Worm (Caenorhabditis elegans) whole organism, young adult: ENCODE results near the gene F01E11.3.

ENCODE experiments used
- B0336.3 ChIP-seq: fragments of 200-800 bp; sonication (Bioruptor generic); IDR thresholded peaks from 2 replicates; pipeline ENCODE4 v1.3.6; 2022; ENCODE audit warnings: missing genetic modification characterization, missing compliant biosample characterization
- F23B12.7 ChIP-seq: sonication (generic microtip); optimal IDR thresholded peaks from 2 replicates; lab custom pipeline; 2017; ENCODE audit warnings: missing genetic modification characterization, mild to moderate bottlenecking, missing compliant biosample characterization, antibody characterized with exemption, moderate library complexity; ENCODE audit not compliant: insufficient read depth
- ama-1 ChIP-seq, 3 experiments: fragments of 150-350 bp in 1 of 3; sonication (generic microtip) in 2 of 3; optimal IDR thresholded peaks; 2 replicates each; lab custom pipeline; 2014 to 2018; ENCODE audit warnings: missing biosample characterization in 2 of 3, missing genetic modification characterization in 2 of 3, missing genetic modification reagents in 2 of 3
- aptf-3 ChIP-seq: fragments of 200-800 bp; sonication (Bioruptor generic); IDR thresholded peaks from 2 replicates; pipeline ENCODE4 v1.3.6; 2022; ENCODE audit warnings: missing genetic modification characterization, missing compliant biosample characterization
- attf-5 ChIP-seq: fragments of 200-800 bp; sonication (Bioruptor generic); optimal IDR thresholded peaks from 2 replicates; lab custom pipeline; 2018; ENCODE audit warnings: mild to moderate bottlenecking, missing genetic modification characterization, missing compliant biosample characterization
- bed-1 ChIP-seq: fragments of 200-800 bp; sonication (Bioruptor generic); IDR thresholded peaks from 2 replicates; pipeline ENCODE4 v1.3.6; 2022; ENCODE audit warnings: missing genetic modification reagents, missing genetic modification characterization, missing compliant biosample characterization
- bed-2 ChIP-seq: fragments of 200-800 bp; sonication (Bioruptor generic); IDR thresholded peaks from 2 replicates; pipeline ENCODE4 v1.3.6; 2022; ENCODE audit warnings: missing genetic modification reagents, missing genetic modification characterization, missing compliant biosample characterization
- ekl-4 ChIP-seq: fragments of 200-800 bp; sonication (Bioruptor generic); IDR thresholded peaks from 2 replicates; pipeline ENCODE4 v1.3.6; 2022; ENCODE audit warnings: missing genetic modification reagents, missing genetic modification characterization, missing compliant biosample characterization
- gei-17 ChIP-seq: fragments of 200-800 bp; sonication (Bioruptor generic); optimal IDR thresholded peaks from 2 replicates; lab custom pipeline; 2018; ENCODE audit warnings: mild to moderate bottlenecking, missing genetic modification characterization, missing compliant biosample characterization
- lin-35 ChIP-seq, 3 experiments: fragments of 150-350 bp in 2 of 3; sonication (generic microtip) in 1 of 3; optimal IDR thresholded peaks; 2 replicates each; lab custom pipeline; 2014 to 2018; ENCODE audit warnings: missing biosample characterization in 3 of 3, missing genetic modification characterization in 3 of 3, missing genetic modification reagents in 3 of 3
- lsl-1 ChIP-seq: fragments of 200-800 bp; sonication (Bioruptor generic); optimal IDR thresholded peaks from 2 replicates; lab custom pipeline; 2018; ENCODE audit warnings: mild to moderate bottlenecking, missing genetic modification characterization, moderate library complexity, missing compliant biosample characterization
- madf-8 ChIP-seq: fragments of 200-800 bp; sonication (Bioruptor generic); conservative IDR thresholded peaks from 2 replicates; pipeline ENCODE4 v1.3.6; 2022; ENCODE audit warnings: missing genetic modification reagents, missing genetic modification characterization, missing compliant biosample characterization
- snpc-1.3 ChIP-seq: sonication (generic microtip); optimal IDR thresholded peaks from 2 replicates; lab custom pipeline; 2017; ENCODE audit warnings: missing genetic modification characterization, mild to moderate bottlenecking, missing compliant biosample characterization, antibody characterized with exemption, moderate library complexity, missing genotype, missing genetic modification reagents; ENCODE audit not compliant: insufficient read depth

DNA sequence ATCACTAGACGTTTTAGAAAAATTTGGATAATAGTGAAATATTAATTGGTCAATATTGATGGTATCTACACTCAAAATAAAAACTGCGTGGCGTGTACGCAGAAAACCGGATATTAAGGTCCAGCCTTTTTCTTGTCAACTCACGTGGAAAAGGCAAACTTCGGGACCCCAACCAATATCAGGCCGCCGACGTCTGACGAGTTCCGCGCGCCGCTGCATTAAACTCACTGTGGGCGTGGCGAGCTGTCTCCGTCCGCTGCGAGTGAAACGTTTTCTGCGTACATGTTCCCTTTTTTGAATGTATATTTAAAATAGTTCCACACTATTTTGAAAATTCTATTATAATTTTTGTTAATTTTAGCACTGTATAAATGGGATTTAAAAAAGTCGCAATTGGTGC is 38.8 kb downstream of the F01E11.3 start:
- no peak for TF ChIP-seq B0336.3
- no peak for TF ChIP-seq ama-1 (optimal IDR thresholded peaks at IDR 0.05; lab: Kevin White, UChicago)
- TF ChIP-seq ama-1 (GFP tag; optimal IDR thresholded peaks at IDR 0.05; lab: Kevin White, UChicago), result no peak
- TF ChIP-seq lsl-1, result no peak
- no peak for TF ChIP-seq madf-8 (GFP tag; lab: Robert Waterston, UW)
- no peak for TF ChIP-seq attf-5 (GFP tag; lab: Kevin White, UChicago)
- no peak for TF ChIP-seq bed-1 (GFP tag; lab: Robert Waterston, UW)
- TF ChIP-seq bed-2, result no peak
- TF ChIP-seq snpc-1.3 (tag; lab: Kevin White, UChicago), result no peak
- TF ChIP-seq F23B12.7 (tag; lab: Kevin White, UChicago), result no peak
- no peak for TF ChIP-seq lin-35 (GFP tag; optimal IDR thresholded peaks at IDR 0.05; lab: Kevin White, UChicago)
- TF ChIP-seq aptf-3 (GFP tag; lab: Robert Waterston, UW), result no peak
- no peak for TF ChIP-seq gei-17 (GFP tag; lab: Kevin White, UChicago)
- no peak for TF ChIP-seq ekl-4 (GFP tag; lab: Robert Waterston, UW)
